Fruit fly (Drosophila melanogaster) whole organism, prepupa: ENCODE data around the gene mRpL40.

Source experiments
- CG10631 ChIP-seq: fragments of 200-800 bp; sonication (Bioruptor generic); optimal IDR thresholded peaks from 2 replicates; lab custom pipeline; 2016; ENCODE audit warnings: missing biosample characterization, missing genetic modification characterization
- CG11902 ChIP-seq: fragments of 200-800 bp; sonication (Bioruptor generic); optimal IDR thresholded peaks from 3 replicates; lab custom pipeline; 2016; ENCODE audit warnings: missing biosample characterization, missing genetic modification characterization
- CG31627 ChIP-seq: fragments of 200-800 bp; sonication (Bioruptor generic); optimal IDR thresholded peaks from 3 replicates; lab custom pipeline; 2016; ENCODE audit warnings: missing biosample characterization, missing genetic modification characterization
- CG34406 ChIP-seq: fragments of 200-800 bp; sonication (Bioruptor generic); optimal IDR thresholded peaks from 3 replicates; lab custom pipeline; 2016; ENCODE audit warnings: missing biosample characterization, missing genetic modification characterization
- CG6854 ChIP-seq: fragments of 200-800 bp; sonication (Bioruptor generic); optimal IDR thresholded peaks from 2 replicates; lab custom pipeline; 2017; ENCODE audit warnings: missing biosample characterization, mild to moderate bottlenecking, missing genetic modification characterization
- CG8319 ChIP-seq: fragments of 200-800 bp; sonication (Bioruptor generic); optimal IDR thresholded peaks from 3 replicates; lab custom pipeline; 2016; ENCODE audit warnings: missing biosample characterization, missing genetic modification characterization
- Eip75B ChIP-seq: fragments of 200-800 bp; sonication (Bioruptor generic); optimal IDR thresholded peaks from 3 replicates; lab custom pipeline; 2016; ENCODE audit warnings: missing biosample characterization, missing genetic modification characterization
- Lpt ChIP-seq: fragments of 200-800 bp; sonication (Bioruptor generic); optimal IDR thresholded peaks from 3 replicates; lab custom pipeline; 2016; ENCODE audit warnings: missing biosample characterization, missing genetic modification characterization
- Met ChIP-seq: fragments of 200-800 bp; sonication (Bioruptor generic); optimal IDR thresholded peaks from 3 replicates; lab custom pipeline; 2016; ENCODE audit warnings: missing biosample characterization, missing genetic modification characterization
- dac ChIP-seq: fragments of 200-800 bp; sonication (Bioruptor generic); optimal IDR thresholded peaks from 2 replicates; lab custom pipeline; 2017; ENCODE audit warnings: missing biosample characterization, mild to moderate bottlenecking, missing genetic modification characterization
- eg ChIP-seq: fragments of 200-800 bp; sonication (Bioruptor generic); IDR thresholded peaks from 3 replicates; pipeline ENCODE4 v1.3.6; 2022; ENCODE audit warnings: missing biosample characterization, missing genetic modification characterization
- svp ChIP-seq: fragments of 200-800 bp; sonication (Bioruptor generic); peaks from one replicate; lab custom pipeline; 2016; ENCODE audit warnings: missing biosample characterization, missing genetic modification characterization

DNA sequence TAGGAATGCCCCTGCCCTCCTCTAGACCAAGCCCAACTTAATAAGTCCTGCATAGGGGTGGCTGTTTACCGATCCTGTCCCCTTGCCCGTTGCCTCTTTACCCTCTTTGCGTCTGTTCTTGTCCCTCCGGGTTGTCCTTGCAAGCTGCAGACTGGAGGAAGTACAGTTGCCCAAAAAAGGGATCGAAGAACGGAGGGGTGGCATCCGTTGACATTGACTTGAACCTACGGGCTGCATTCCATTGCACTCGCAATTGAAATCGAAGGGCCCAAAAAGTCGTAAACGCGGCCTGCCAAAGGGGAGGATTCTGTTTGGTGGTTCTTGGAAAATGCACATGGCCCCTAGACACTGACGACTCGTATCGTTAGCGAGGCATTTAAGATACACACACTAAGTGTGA lies 37.4 kb upstream of the mRpL40 start:
- TF ChIP-seq CG10631 (no peak), svp (no peak), Met (GFP tag; lab: Kevin White, UChicago) (no peak), CG34406 (no peak), CG8319 (GFP tag; lab: Kevin White, UChicago) (no peak), Eip75B (no peak), dac (no peak), Lpt (GFP tag; lab: Kevin White, UChicago) (no peak), eg (no peak), CG31627 (GFP tag; lab: Kevin White, UChicago) (no peak), CG6854 (GFP tag; lab: Kevin White, UChicago) (no peak), CG11902 (no peak)
